Worm (Caenorhabditis elegans) whole organism, L1 larva: ENCODE data around the gene bud-31.
"Not testable (repeated sequence)": the region's sequence is repeated elsewhere in the genome, so short reads cannot be mapped to it uniquely, and the experiment has no call there.

ENCODE experiments used
- aha-1 ChIP-seq: fragments of 150-350 bp; optimal IDR thresholded peaks from 2 replicates; lab custom pipeline; 2014; ENCODE audit warnings: missing biosample characterization, missing genetic modification characterization
- ama-1 ChIP-seq: fragments of 150-350 bp; optimal IDR thresholded peaks from 2 replicates; lab custom pipeline; 2014
- blmp-1 ChIP-seq: fragments of 150-350 bp; optimal IDR thresholded peaks from 2 replicates; lab custom pipeline; 2014; ENCODE audit warnings: missing biosample characterization, missing genetic modification characterization
- fkh-8 ChIP-seq: sonication (generic microtip); optimal IDR thresholded peaks from 2 replicates; lab custom pipeline; 2016; ENCODE audit warnings: mild to moderate bottlenecking, missing genetic modification characterization, missing compliant biosample characterization
- lin-13 ChIP-seq: fragments of 150-350 bp; optimal IDR thresholded peaks from 2 replicates; lab custom pipeline; 2014; ENCODE audit warnings: missing biosample characterization, missing genetic modification reagents, missing genetic modification characterization
- nhr-77 ChIP-seq: fragments of 150-350 bp; optimal IDR thresholded peaks from 2 replicates; lab custom pipeline; 2014; ENCODE audit warnings: missing biosample characterization, missing genetic modification characterization
- unc-62 ChIP-seq: fragments of 150-350 bp; optimal IDR thresholded peaks from 2 replicates; lab custom pipeline; 2014; ENCODE audit warnings: missing biosample characterization, missing genetic modification reagents, missing genetic modification characterization

DNA sequence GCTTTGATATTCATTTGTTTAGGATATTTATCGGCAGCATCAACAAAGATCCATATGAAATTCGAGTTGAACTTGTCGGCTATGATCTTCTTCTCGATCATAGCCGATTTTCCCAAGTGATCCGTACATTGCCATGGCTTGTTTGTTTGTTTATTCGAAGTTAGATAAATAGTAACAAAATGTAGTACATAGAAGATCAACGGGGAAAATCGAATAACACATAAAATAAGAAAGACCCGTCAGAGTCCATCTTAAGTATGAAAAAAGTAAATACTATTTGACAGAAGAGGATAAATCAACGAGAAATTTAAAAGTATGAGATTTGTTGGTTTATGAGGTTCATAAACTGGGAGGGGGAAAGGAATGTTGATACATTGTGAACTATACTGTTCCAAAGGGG, 13.6 kb downstream of the bud-31 start, which contains the start of gene C07A9.5:
- TF ChIP-seq ama-1 (lab: Kevin White, UChicago); lin-13; fkh-8 (tag; lab: Kevin White, UChicago); blmp-1 (tag; lab: Kevin White, UChicago); unc-62; aha-1 (tag; lab: Kevin White, UChicago); nhr-77 (tag; lab: Kevin White, UChicago): not testable (repeated sequence)
